Fruit fly (Drosophila melanogaster) whole organism, embryonic: ENCODE results near the gene CG2841.
A peak's percentile ranks its signal among the peaks of the same experiment; 100 is the strongest.

Source experiments
- CG10267 ChIP-seq: fragments of 200-800 bp; sonication (Bioruptor generic); optimal IDR thresholded peaks from 2 replicates; lab custom pipeline; 2018; ENCODE audit warnings: missing biosample characterization, mild to moderate bottlenecking, missing genetic modification characterization, moderate library complexity
- CG10321 ChIP-seq: fragments of 200-800 bp; sonication (Bioruptor generic); IDR thresholded peaks from 2 replicates; pipeline ENCODE4 v1.3.6; 2022; ENCODE audit warnings: missing biosample characterization, missing genetic modification characterization
- CG13624 ChIP-seq: fragments of 200-800 bp; sonication (Bioruptor generic); optimal IDR thresholded peaks from 2 replicates; lab custom pipeline; 2016; ENCODE audit warnings: missing biosample characterization, missing genetic modification characterization
- CG14441 ChIP-seq: fragments of 200-800 bp; sonication (Bioruptor generic); IDR thresholded peaks from 2 replicates; pipeline ENCODE4 v1.3.6; 2022; ENCODE audit warnings: missing biosample characterization, missing genetic modification characterization
- CG15269 ChIP-seq: fragments of 200-800 bp; sonication (Bioruptor generic); optimal IDR thresholded peaks from 2 replicates; lab custom pipeline; 2018; ENCODE audit warnings: missing biosample characterization, mild to moderate bottlenecking, missing genetic modification characterization, moderate library complexity
- CG15696 ChIP-seq: fragments of 200-800 bp; sonication (Bioruptor generic); optimal IDR thresholded peaks from 2 replicates; lab custom pipeline; 2019; ENCODE audit warnings: missing biosample characterization, mild to moderate bottlenecking, missing genetic modification characterization, moderate library complexity
- CG16863 ChIP-seq: fragments of 200-800 bp; sonication (Bioruptor generic); optimal IDR thresholded peaks from 3 replicates; lab custom pipeline; 2016; ENCODE audit warnings: missing biosample characterization, missing genetic modification characterization
- CG1832 ChIP-seq: fragments of 200-800 bp; sonication (Bioruptor generic); optimal IDR thresholded peaks from 2 replicates; lab custom pipeline; 2017; ENCODE audit warnings: missing biosample characterization, mild to moderate bottlenecking, missing genetic modification characterization, inconsistent platforms
- CG30020 ChIP-seq: fragments of 200-800 bp; optimal IDR thresholded peaks from 2 replicates; lab custom pipeline; 2019; ENCODE audit warnings: missing biosample characterization, mild to moderate bottlenecking, missing genetic modification characterization, moderate library complexity
- CG4328 ChIP-seq: fragments of 200-800 bp; sonication (Bioruptor generic); optimal IDR thresholded peaks from 3 replicates; lab custom pipeline; 2017; ENCODE audit warnings: missing biosample characterization, missing genetic modification reagents, missing genetic modification characterization
- CG7271 ChIP-seq: fragments of 200-800 bp; sonication (Bioruptor generic); optimal IDR thresholded peaks from 2 replicates; lab custom pipeline; 2018; ENCODE audit warnings: missing biosample characterization, mild to moderate bottlenecking, missing genetic modification characterization, moderate library complexity
- CG9215 ChIP-seq: fragments of 200-800 bp; sonication (Bioruptor generic); IDR thresholded peaks from 2 replicates; pipeline ENCODE4 v1.3.6; 2022; ENCODE audit warnings: missing biosample characterization, missing genetic modification characterization
- CG9876 ChIP-seq: fragments of 200-800 bp; sonication (Bioruptor generic); optimal IDR thresholded peaks from 2 replicates; lab custom pipeline; 2016; ENCODE audit warnings: missing biosample characterization, missing genetic modification characterization
- Deaf1 ChIP-seq: fragments of 200-800 bp; optimal IDR thresholded peaks from 3 replicates; lab custom pipeline; 2019; ENCODE audit warnings: missing biosample characterization, mild to moderate bottlenecking, missing genetic modification characterization, moderate library complexity
- Drgx ChIP-seq: fragments of 200-800 bp; sonication (Bioruptor generic); IDR thresholded peaks from 2 replicates; pipeline ENCODE4 v1.3.6; 2022; ENCODE audit warnings: missing biosample characterization, missing genetic modification characterization
- HHEX ChIP-seq: fragments of 200-800 bp; sonication (Bioruptor generic); optimal IDR thresholded peaks from 3 replicates; lab custom pipeline; 2017; ENCODE audit warnings: missing biosample characterization, mild to moderate bottlenecking, missing genetic modification characterization, missing genetic modification reagents
- HLH3B ChIP-seq: fragments of 200-800 bp; sonication (Bioruptor generic); IDR thresholded peaks from 2 replicates; pipeline ENCODE4 v1.3.6; 2022; ENCODE audit warnings: missing biosample characterization, missing genetic modification characterization
- HmgD ChIP-seq: fragments of 200-800 bp; sonication (Bioruptor generic); optimal IDR thresholded peaks from 3 replicates; lab custom pipeline; 2016; ENCODE audit warnings: missing biosample characterization, missing genetic modification characterization
- Hmx ChIP-seq: fragments of 200-800 bp; sonication (Bioruptor generic); optimal IDR thresholded peaks from 2 replicates; lab custom pipeline; 2016; ENCODE audit warnings: missing biosample characterization, missing genetic modification characterization
- MESR4 ChIP-seq: fragments of 200-800 bp; sonication (Bioruptor generic); optimal IDR thresholded peaks from 2 replicates; lab custom pipeline; 2018; ENCODE audit warnings: missing biosample characterization, mild to moderate bottlenecking, missing genetic modification characterization, moderate library complexity
- Med ChIP-seq: fragments of 200-800 bp; sonication (Bioruptor generic); peaks from one replicate; lab custom pipeline; 2016; ENCODE audit warnings: missing biosample characterization, missing genetic modification characterization, mild to moderate bottlenecking, inconsistent platforms, moderate library complexity
- Nf-YC ChIP-seq: fragments of 200-800 bp; optimal IDR thresholded peaks from 3 replicates; lab custom pipeline; 2019; ENCODE audit warnings: missing biosample characterization, mild to moderate bottlenecking, missing genetic modification characterization, moderate library complexity
- Ssrp ChIP-seq: fragments of 200-800 bp; sonication (Bioruptor generic); optimal IDR thresholded peaks from 2 replicates; lab custom pipeline; 2018; ENCODE audit warnings: missing biosample characterization, mild to moderate bottlenecking, missing genetic modification characterization, moderate library complexity
- Trl ChIP-seq, 3 experiments: fragments of >200 bp in 2 of 3; fragments of 200-800 bp in 1 of 3; sonication (Bioruptor generic) in 1 of 3; optimal IDR thresholded peaks; 2 replicates in 1 of 3; 3 replicates in 2 of 3; lab custom pipeline; 2016 to 2017; ENCODE audit warnings: missing biosample characterization in 1 of 3, missing genetic modification characterization in 1 of 3
- abd-A ChIP-seq: fragments of 200-800 bp; sonication (Bioruptor generic); optimal IDR thresholded peaks from 3 replicates; lab custom pipeline; 2019; ENCODE audit warnings: missing biosample characterization, mild to moderate bottlenecking, missing genetic modification characterization, moderate library complexity
- bsh ChIP-seq, 2 experiments: fragments of 200-800 bp; sonication (Bioruptor generic); optimal IDR thresholded peaks; 2 replicates each; lab custom pipeline; 2017 to 2018; ENCODE audit warnings: mild to moderate bottlenecking in 2 of 2, missing biosample characterization in 2 of 2, missing genetic modification characterization in 2 of 2, moderate library complexity in 1 of 2
- croc ChIP-seq: fragments of 200-800 bp; sonication (Bioruptor generic); conservative IDR thresholded peaks from 3 replicates; pipeline ENCODE4 v1.3.6; 2022; ENCODE audit warnings: missing biosample characterization, missing genetic modification characterization
- crp ChIP-seq, 2 experiments: fragments of 200-800 bp; sonication (Bioruptor generic); optimal IDR thresholded peaks; 2 replicates in 1 of 2; 3 replicates in 1 of 2; lab custom pipeline; 2017; ENCODE audit warnings: missing biosample characterization in 2 of 2, missing genetic modification characterization in 2 of 2, mild to moderate bottlenecking in 1 of 2, moderate library complexity in 1 of 2
- ewg ChIP-seq: fragments of 200-800 bp; sonication (Bioruptor generic); optimal IDR thresholded peaks from 3 replicates; lab custom pipeline; 2017; ENCODE audit warnings: mild to moderate bottlenecking, missing biosample characterization, missing genetic modification reagents, missing genetic modification characterization
- gfzf ChIP-seq: fragments of 200-800 bp; sonication (Bioruptor generic); optimal IDR thresholded peaks from 2 replicates; lab custom pipeline; 2016; ENCODE audit warnings: missing biosample characterization, mild to moderate bottlenecking, missing genetic modification characterization, moderate library complexity
- ham ChIP-seq: fragments of 200-800 bp; sonication (Bioruptor generic); IDR thresholded peaks from 2 replicates; pipeline ENCODE4 v1.3.6; 2022; ENCODE audit warnings: missing biosample characterization, missing genetic modification characterization
- kah ChIP-seq: fragments of 200-800 bp; sonication (Bioruptor generic); optimal IDR thresholded peaks from 2 replicates; lab custom pipeline; 2018; ENCODE audit warnings: missing biosample characterization, mild to moderate bottlenecking, missing genetic modification characterization
- lbe ChIP-seq: fragments of 200-800 bp; sonication (Bioruptor generic); optimal IDR thresholded peaks from 2 replicates; lab custom pipeline; 2016; ENCODE audit warnings: missing biosample characterization, mild to moderate bottlenecking, missing genetic modification characterization
- mirr ChIP-seq: fragments of 200-800 bp; sonication (Bioruptor generic); optimal IDR thresholded peaks from 3 replicates; lab custom pipeline; 2018; ENCODE audit warnings: missing biosample characterization, mild to moderate bottlenecking, missing genetic modification characterization
- nau ChIP-seq: fragments of 200-800 bp; sonication (Bioruptor generic); optimal IDR thresholded peaks from 3 replicates; lab custom pipeline; 2017; ENCODE audit warnings: missing biosample characterization, mild to moderate bottlenecking, missing genetic modification characterization, missing genetic modification reagents
- nom ChIP-seq: fragments of 200-800 bp; sonication (Bioruptor generic); optimal IDR thresholded peaks from 2 replicates; lab custom pipeline; 2017; ENCODE audit warnings: missing biosample characterization, missing genetic modification characterization, mild to moderate bottlenecking, moderate library complexity, missing genetic modification reagents
- sens ChIP-seq: fragments of 200-800 bp; sonication (Bioruptor generic); peaks from one replicate; lab custom pipeline; 2016; ENCODE audit warnings: missing biosample characterization, missing genetic modification characterization
- slbo ChIP-seq: fragments of 200-800 bp; sonication (Bioruptor generic); IDR thresholded peaks from 2 replicates; pipeline ENCODE4 v1.3.6; 2022; ENCODE audit warnings: missing biosample characterization, missing genetic modification characterization
- slp2 ChIP-seq: fragments of 200-800 bp; sonication (Bioruptor generic); optimal IDR thresholded peaks from 2 replicates; lab custom pipeline; 2016; ENCODE audit warnings: missing biosample characterization, missing genetic modification characterization
- sqz ChIP-seq: fragments of 200-800 bp; sonication (Bioruptor generic); optimal IDR thresholded peaks from 3 replicates; lab custom pipeline; 2018; ENCODE audit warnings: missing biosample characterization, mild to moderate bottlenecking, missing genetic modification characterization
- stc ChIP-seq: fragments of 200-800 bp; sonication (Bioruptor generic); IDR thresholded peaks from 2 replicates; pipeline ENCODE4 v1.3.6; 2022; ENCODE audit warnings: missing biosample characterization, missing genetic modification characterization
- sug ChIP-seq: fragments of 200-800 bp; optimal IDR thresholded peaks from 2 replicates; lab custom pipeline; 2019; ENCODE audit warnings: missing biosample characterization, mild to moderate bottlenecking, missing genetic modification characterization, moderate library complexity
- tll ChIP-seq, 2 experiments: fragments of 200-800 bp in 1 of 2; fragments of >200 bp in 1 of 2; sonication (Bioruptor generic) in 1 of 2; optimal IDR thresholded peaks; 2 replicates each; lab custom pipeline; 2017 to 2019; ENCODE audit warnings: missing biosample characterization in 2 of 2, missing genetic modification characterization in 2 of 2, mild to moderate bottlenecking in 1 of 2, moderate library complexity in 1 of 2
- twi ChIP-seq: fragments of 200-800 bp; optimal IDR thresholded peaks from 2 replicates; lab custom pipeline; 2019; ENCODE audit warnings: missing biosample characterization, mild to moderate bottlenecking, missing genetic modification characterization, moderate library complexity

Gene CG2841

dm6 chrX:2334556-2335137 is 31.5 kb downstream of the CG2841 start, which contains the start of gene Ilp6:
Ilp6 (minus strand) TSS chrX:2334658.
- TF ChIP-seq sens (GFP tag; lab: Kevin White, UChicago): peak; percentile 80
- peak; percentile 92 for TF ChIP-seq nom (GFP tag; lab: Kevin White, UChicago)
- peak; percentile 55 for TF ChIP-seq CG1832 (GFP tag; lab: Kevin White, UChicago)
- TF ChIP-seq bsh (GFP tag; optimal IDR thresholded peaks at IDR 0.05; lab: Kevin White, UChicago): peak in 1 of 2 experiments; percentile 58
- no peak for TF ChIP-seq slbo (GFP tag; lab: Robert Waterston, UW)
- TF ChIP-seq CG15269: no peak
- peak; percentile 37; the same call in 1 of the 2 replicates for TF ChIP-seq Drgx (GFP tag; lab: Robert Waterston, UW)
- peak; percentile 34 for TF ChIP-seq lbe (GFP tag; lab: Kevin White, UChicago)
- TF ChIP-seq CG10321 (GFP tag; lab: Robert Waterston, UW): peak; percentile 54
- TF ChIP-seq twi (tag; lab: Kevin White, UChicago): peak; percentile 15
- no peak for TF ChIP-seq abd-A

- no peak for TF ChIP-seq Ssrp (tag; lab: Kevin White, UChicago)
- no peak for TF ChIP-seq sqz (GFP tag; lab: Kevin White, UChicago)
- TF ChIP-seq CG10321 (GFP tag; lab: Robert Waterston, UW): peak; percentile 79
- TF ChIP-seq ham: no peak
- TF ChIP-seq crp (GFP tag; optimal IDR thresholded peaks at IDR 0.05; lab: Kevin White, UChicago): peak in 1 of 2 experiments; percentile 13
- peak; percentile 0 to 57 for TF ChIP-seq Trl (optimal IDR thresholded peaks at IDR 0.05; lab: Kevin White, UChicago)
- no peak for TF ChIP-seq Trl (GFP tag; optimal IDR thresholded peaks at IDR 0.05; lab: Kevin White, UChicago)
- peak; percentile 67 for TF ChIP-seq Med
- no peak for TF ChIP-seq gfzf (GFP tag; lab: Kevin White, UChicago)
- peak; percentile 27 for TF ChIP-seq Deaf1 (tag; lab: Kevin White, UChicago)
- TF ChIP-seq sug (tag; lab: Kevin White, UChicago): peak; percentile 36
- TF ChIP-seq tll (GFP tag; optimal IDR thresholded peaks at IDR 0.05; lab: Kevin White, UChicago): peak in 1 of 2 experiments; percentile 89
- TF ChIP-seq CG1832 (GFP tag; lab: Kevin White, UChicago): peak; percentile 82
These were observed 32.1 kb downstream of the CG2841 start for dm6 chrX:2334025-2334424.

- TF ChIP-seq kah (GFP tag; lab: Kevin White, UChicago): peak; percentile 60
- TF ChIP-seq HHEX: no peak
These were observed 33.4 kb downstream of the CG2841 start for dm6 chrX:2332784-2333183.

dm6 chrX:2329312-2329711 is 36.8 kb downstream of the CG2841 start:
- TF ChIP-seq CG9876 (GFP tag; lab: Kevin White, UChicago) (peak; percentile 73), CG14441 (GFP tag; lab: Robert Waterston, UW) (peak; percentile 71), CG16863 (GFP tag; lab: Kevin White, UChicago) (peak; percentile 87), HLH3B (GFP tag; lab: Robert Waterston, UW) (peak; percentile 69), CG7271 (tag; lab: Kevin White, UChicago) (no peak), CG4328 (GFP tag; lab: Kevin White, UChicago) (no peak), MESR4 (GFP tag; lab: Kevin White, UChicago) (no peak), CG15696 (tag; lab: Kevin White, UChicago) (no peak), ewg (GFP tag; lab: Kevin White, UChicago) (peak; percentile 55), nau (GFP tag; lab: Kevin White, UChicago) (peak; percentile 2), CG30020 (tag; lab: Kevin White, UChicago) (no peak), croc (GFP tag; lab: Robert Waterston, UW) (peak; percentile 64; the same call in 2 of the 3 replicates), slp2 (GFP tag; lab: Kevin White, UChicago) (no peak), CG13624 (GFP tag; lab: Kevin White, UChicago) (peak; percentile 83), abd-A (no peak), Hmx (GFP tag; lab: Kevin White, UChicago) (no peak), CG10267 (peak; percentile 42), HmgD (GFP tag; lab: Kevin White, UChicago) (peak; percentile 66), stc (GFP tag; lab: Robert Waterston, UW) (peak; percentile 67), mirr (no peak), CG9215 (GFP tag; lab: Robert Waterston, UW) (peak; percentile 57), Nf-YC (tag; lab: Kevin White, UChicago) (peak; percentile 13)
